Worm (Caenorhabditis elegans): Measurements from ENCODE around the gene maph-1.3.

ce11 chrIII:3800240-3800933 is 44.3 kb upstream of the maph-1.3 start, which contains the start of gene mtm-3:
- TF ChIP-seq tbx-11 (GFP tag; IDR thresholded peaks at IDR 0.05) (no peak), ceh-36 (tag; optimal IDR thresholded peaks at IDR 0.05) (no peak), ama-1 (optimal IDR thresholded peaks at IDR 0.05) (no peak), F13C5.2 (tag; optimal IDR thresholded peaks at IDR 0.05) (no peak), ets-7 (tag; optimal IDR thresholded peaks at IDR 0.05) (no peak), hnd-1 (tag; optimal IDR thresholded peaks at IDR 0.05) (no peak), tra-4 (tag; optimal IDR thresholded peaks at IDR 0.05) (no peak), tbx-37 (GFP tag; conservative IDR thresholded peaks at IDR 0.05) (no peak), scrt-1 (GFP tag; IDR thresholded peaks at IDR 0.05) (no peak), aly-1 (tag; optimal IDR thresholded peaks at IDR 0.05) (no peak), hmg-4 (GFP tag; optimal IDR thresholded peaks at IDR 0.05) (no peak), B0310.2 (tag; optimal IDR thresholded peaks at IDR 0.05) (no peak), hmbx-1 (tag; optimal IDR thresholded peaks at IDR 0.05) (no peak), sea-1 (GFP tag; conservative IDR thresholded peaks at IDR 0.05) (no peak)
